Worm (Caenorhabditis elegans) whole organism, midembryonic: ENCODE data around the gene Y82E9BL.5.

Experiments
- T22C8.4 ChIP-seq: fragments of 200-800 bp; sonication (Bioruptor generic); IDR thresholded peaks from 2 replicates; pipeline ENCODE4 v1.3.6; 2022; ENCODE audit warnings: missing genetic modification characterization, missing compliant biosample characterization
- flt-1 ChIP-seq: fragments of 200-800 bp; sonication (Bioruptor generic); IDR thresholded peaks from 2 replicates; pipeline ENCODE4 v1.3.6; 2022; ENCODE audit warnings: missing genetic modification characterization, missing compliant biosample characterization
- klf-2 ChIP-seq: fragments of 200-800 bp; sonication (Bioruptor generic); conservative IDR thresholded peaks from 2 replicates; pipeline ENCODE4 v1.3.6; 2022; ENCODE audit warnings: missing genetic modification reagents, missing genetic modification characterization, missing compliant biosample characterization

DNA sequence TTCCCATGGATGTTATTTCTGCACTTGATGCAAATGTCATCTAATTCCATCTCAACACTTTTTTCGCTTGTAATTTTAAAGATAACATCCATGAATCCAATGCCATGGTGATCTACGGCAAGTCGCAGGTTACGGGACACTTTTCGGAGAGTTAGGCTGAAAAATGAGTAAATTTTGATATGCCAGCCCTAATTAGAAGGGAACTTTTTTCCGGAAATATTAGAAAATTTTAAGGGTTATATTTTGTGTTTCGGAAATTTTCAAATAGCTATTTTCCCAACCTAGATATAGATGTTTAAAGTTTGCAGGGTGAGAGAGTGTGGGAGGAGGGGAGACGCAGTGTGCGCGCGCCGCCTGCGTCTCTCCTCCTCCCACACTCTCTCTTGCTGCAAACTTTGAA lies 40.1 kb downstream of the Y82E9BL.5 start:
- TF ChIP-seq T22C8.4 (GFP tag; lab: Robert Waterston, UW) (no peak), klf-2 (GFP tag; lab: Robert Waterston, UW) (no peak), flt-1 (GFP tag; lab: Robert Waterston, UW) (no peak)
